Fruit fly (Drosophila melanogaster) whole organism, embryonic: Measurements from ENCODE around the gene Son.

Experiments used
- CG11247 ChIP-seq: fragments of 200-800 bp; sonication (Bioruptor generic); IDR thresholded peaks from 2 replicates; pipeline ENCODE4 v1.3.6; 2022; ENCODE audit warnings: missing biosample characterization, missing genetic modification characterization
- CG14965 ChIP-seq: fragments of 200-800 bp; sonication (Bioruptor generic); optimal IDR thresholded peaks from 2 replicates; lab custom pipeline; 2016; ENCODE audit warnings: missing biosample characterization, missing genetic modification characterization, borderline replicate concordance
- CG1603 ChIP-seq: fragments of 200-800 bp; sonication (Bioruptor generic); optimal IDR thresholded peaks from 2 replicates; lab custom pipeline; 2019; ENCODE audit warnings: missing biosample characterization, mild to moderate bottlenecking, missing genetic modification characterization, moderate library complexity
- CG17186 ChIP-seq: fragments of 200-800 bp; sonication (Bioruptor generic); optimal IDR thresholded peaks from 3 replicates; lab custom pipeline; 2017; ENCODE audit warnings: missing biosample characterization, missing genetic modification reagents, missing genetic modification characterization
- CG17568 ChIP-seq: fragments of 200-800 bp; sonication (Bioruptor generic); optimal IDR thresholded peaks from 2 replicates; lab custom pipeline; 2018; ENCODE audit warnings: missing biosample characterization, mild to moderate bottlenecking, missing genetic modification characterization, moderate library complexity
- CG17802 ChIP-seq: fragments of 200-800 bp; sonication (Bioruptor generic); optimal IDR thresholded peaks from 2 replicates; lab custom pipeline; 2018; ENCODE audit warnings: missing biosample characterization, mild to moderate bottlenecking, missing genetic modification characterization, moderate library complexity
- CG17912 ChIP-seq: fragments of 200-800 bp; sonication (Bioruptor generic); optimal IDR thresholded peaks from 2 replicates; lab custom pipeline; 2018; ENCODE audit warnings: missing biosample characterization, mild to moderate bottlenecking, missing genetic modification characterization
- CG18764 ChIP-seq: fragments of 200-800 bp; sonication (Bioruptor generic); optimal IDR thresholded peaks from 3 replicates; lab custom pipeline; 2016; ENCODE audit warnings: missing biosample characterization, missing genetic modification characterization
- CG30020 ChIP-seq: fragments of 200-800 bp; optimal IDR thresholded peaks from 2 replicates; lab custom pipeline; 2019; ENCODE audit warnings: missing biosample characterization, mild to moderate bottlenecking, missing genetic modification characterization, moderate library complexity
- CG3065 ChIP-seq: fragments of 200-800 bp; sonication (Bioruptor generic); optimal IDR thresholded peaks from 2 replicates; lab custom pipeline; 2016; ENCODE audit warnings: missing biosample characterization, missing genetic modification characterization
- CG34422 ChIP-seq: fragments of 200-800 bp; sonication (Bioruptor generic); IDR thresholded peaks from 3 replicates; pipeline ENCODE4 v1.3.6; 2022; ENCODE audit warnings: missing biosample characterization, missing genetic modification characterization
- CG5953 ChIP-seq: fragments of 200-800 bp; sonication (Bioruptor generic); IDR thresholded peaks from 2 replicates; pipeline ENCODE4 v1.3.6; 2022; ENCODE audit warnings: missing biosample characterization, missing genetic modification characterization
- CG6254 ChIP-seq: fragments of 200-800 bp; sonication (Bioruptor generic); optimal IDR thresholded peaks from 3 replicates; lab custom pipeline; 2017; ENCODE audit warnings: mild to moderate bottlenecking, missing biosample characterization, missing genetic modification reagents, missing genetic modification characterization
- CG6689 ChIP-seq: fragments of 200-800 bp; sonication (Bioruptor generic); IDR thresholded peaks from 2 replicates; pipeline ENCODE4 v1.3.6; 2022; ENCODE audit warnings: missing biosample characterization, missing genetic modification characterization
- CG6765 ChIP-seq: fragments of 200-800 bp; sonication (Bioruptor generic); optimal IDR thresholded peaks from 3 replicates; lab custom pipeline; 2017; ENCODE audit warnings: missing biosample characterization, mild to moderate bottlenecking, missing genetic modification characterization
- CG7963 ChIP-seq: fragments of 200-800 bp; sonication (Bioruptor generic); IDR thresholded peaks from 3 replicates; pipeline ENCODE4 v1.3.6; 2022; ENCODE audit warnings: missing biosample characterization, missing genetic modification characterization; ENCODE audit not compliant: partially characterized antibody
- CG9817 ChIP-seq: fragments of 200-800 bp; sonication (Bioruptor generic); optimal IDR thresholded peaks from 2 replicates; lab custom pipeline; 2018; ENCODE audit warnings: missing biosample characterization, mild to moderate bottlenecking, missing genetic modification characterization, moderate library complexity
- ERR ChIP-seq: fragments of 200-800 bp; sonication (Bioruptor generic); optimal IDR thresholded peaks from 2 replicates; lab custom pipeline; 2016; ENCODE audit warnings: missing biosample characterization, missing genetic modification characterization
- Hr78 ChIP-seq, 2 experiments: fragments of 200-800 bp in 1 of 2; fragments of >200 bp in 1 of 2; sonication (Bioruptor generic) in 1 of 2; optimal IDR thresholded peaks; 2 replicates each; lab custom pipeline; 2017 to 2019; ENCODE audit warnings: missing biosample characterization in 2 of 2, missing genetic modification characterization in 2 of 2, mild to moderate bottlenecking in 1 of 2, moderate library complexity in 1 of 2
- Mes4 ChIP-seq: fragments of 200-800 bp; sonication (Bioruptor generic); optimal IDR thresholded peaks from 2 replicates; lab custom pipeline; 2016; ENCODE audit warnings: missing biosample characterization, missing genetic modification characterization
- TFAM ChIP-seq: fragments of 200-800 bp; sonication (Bioruptor generic); optimal IDR thresholded peaks from 2 replicates; lab custom pipeline; 2017; ENCODE audit warnings: missing biosample characterization, missing genetic modification characterization, inconsistent platforms
- YL-1 ChIP-seq: fragments of 200-800 bp; sonication (Bioruptor generic); optimal IDR thresholded peaks from 3 replicates; lab custom pipeline; 2017; ENCODE audit warnings: missing biosample characterization, mild to moderate bottlenecking, missing genetic modification characterization
- bcd ChIP-seq: fragments of 200-800 bp; sonication (Bioruptor generic); optimal IDR thresholded peaks from 2 replicates; lab custom pipeline; 2017; ENCODE audit warnings: missing biosample characterization, mild to moderate bottlenecking, missing genetic modification characterization
- cas ChIP-seq: fragments of 200-800 bp; sonication (Bioruptor generic); IDR thresholded peaks from 2 replicates; pipeline ENCODE4 v1.3.6; 2022; ENCODE audit warnings: missing biosample characterization, missing genetic modification characterization
- dan ChIP-seq: fragments of 200-800 bp; sonication (Bioruptor generic); IDR thresholded peaks from 2 replicates; pipeline ENCODE4 v1.3.6; 2022; ENCODE audit warnings: missing biosample characterization, missing genetic modification characterization
- eve ChIP-seq, 2 experiments: fragments of >200 bp; optimal IDR thresholded peaks; 2 replicates each; lab custom pipeline; 2017; ENCODE audit warnings: missing biosample characterization in 2 of 2, missing genetic modification characterization in 2 of 2
- eyg ChIP-seq: fragments of 200-800 bp; sonication (Bioruptor generic); optimal IDR thresholded peaks from 3 replicates; lab custom pipeline; 2016; ENCODE audit warnings: missing biosample characterization, missing genetic modification characterization
- gce ChIP-seq: fragments of 200-800 bp; sonication (Bioruptor generic); IDR thresholded peaks from 3 replicates; pipeline ENCODE4 v1.3.6; 2022; ENCODE audit warnings: missing biosample characterization, missing genetic modification characterization
- grau ChIP-seq: fragments of 200-800 bp; optimal IDR thresholded peaks from 3 replicates; lab custom pipeline; 2019; ENCODE audit warnings: missing biosample characterization, mild to moderate bottlenecking, missing genetic modification characterization, moderate library complexity
- hth ChIP-seq: fragments of >200 bp; optimal IDR thresholded peaks from 2 replicates; lab custom pipeline; 2017; ENCODE audit warnings: inconsistent platforms
- kni ChIP-seq: fragments of 200-800 bp; sonication (Bioruptor generic); optimal IDR thresholded peaks from 3 replicates; lab custom pipeline; 2017; ENCODE audit warnings: mild to moderate bottlenecking, missing biosample characterization, missing genetic modification reagents, missing genetic modification characterization
- lov ChIP-seq, 2 experiments: fragments of 200-800 bp in 1 of 2; fragments of >200 bp in 1 of 2; sonication (Bioruptor generic) in 1 of 2; IDR thresholded peaks in 1 of 2; optimal IDR thresholded peaks in 1 of 2; 2 replicates in 1 of 2; 3 replicates in 1 of 2; pipeline versions ENCODE4 v1.3.6 to Lab custom; 2017 to 2022; ENCODE audit warnings: missing biosample characterization in 1 of 2, missing genetic modification characterization in 1 of 2
- nerfin-2 ChIP-seq: fragments of 200-800 bp; sonication (Bioruptor generic); IDR thresholded peaks from 2 replicates; pipeline ENCODE4 v1.3.6; 2022; ENCODE audit warnings: missing biosample characterization, missing genetic modification characterization; ENCODE audit not compliant: partially characterized antibody
- oc ChIP-seq: fragments of 200-800 bp; sonication (Bioruptor generic); optimal IDR thresholded peaks from 2 replicates; lab custom pipeline; 2018; ENCODE audit warnings: missing biosample characterization, mild to moderate bottlenecking, missing genetic modification characterization, moderate library complexity
- org-1 ChIP-seq: fragments of 200-800 bp; sonication (Bioruptor generic); optimal IDR thresholded peaks from 2 replicates; lab custom pipeline; 2017; ENCODE audit warnings: missing biosample characterization, missing genetic modification characterization
- pb ChIP-seq: fragments of 200-800 bp; sonication (Bioruptor generic); optimal IDR thresholded peaks from 3 replicates; lab custom pipeline; 2016; ENCODE audit warnings: missing biosample characterization, missing genetic modification characterization
- peb ChIP-seq: fragments of 200-800 bp; sonication (Bioruptor generic); IDR thresholded peaks from 2 replicates; pipeline ENCODE4 v1.3.6; 2022; ENCODE audit warnings: missing biosample characterization, missing genetic modification characterization
- pfk ChIP-seq: fragments of 200-800 bp; sonication (Bioruptor generic); optimal IDR thresholded peaks from 2 replicates; lab custom pipeline; 2018; ENCODE audit warnings: missing biosample characterization, mild to moderate bottlenecking, missing genetic modification characterization, moderate library complexity
- pho ChIP-seq: fragments of 200-800 bp; sonication (Bioruptor generic); optimal IDR thresholded peaks from 2 replicates; lab custom pipeline; 2016; ENCODE audit warnings: missing biosample characterization, missing genetic modification characterization
- prd ChIP-seq, 3 experiments: fragments of >200 bp in 2 of 3; fragments of 200-800 bp in 1 of 3; sonication (Bioruptor generic) in 1 of 3; optimal IDR thresholded peaks in 2 of 3; IDR thresholded peaks in 1 of 3; 2 replicates in 2 of 3; 3 replicates in 1 of 3; pipeline versions ENCODE4 v1.3.6 to Lab custom; 2017 to 2022; ENCODE audit warnings: missing biosample characterization in 1 of 3, missing genetic modification characterization in 1 of 3
- psq ChIP-seq: fragments of 200-800 bp; sonication (Bioruptor generic); optimal IDR thresholded peaks from 2 replicates; lab custom pipeline; 2017; ENCODE audit warnings: missing biosample characterization, missing genetic modification characterization
- schlank ChIP-seq: fragments of 200-800 bp; sonication (Bioruptor generic); optimal IDR thresholded peaks from 2 replicates; lab custom pipeline; 2018; ENCODE audit warnings: missing biosample characterization, mild to moderate bottlenecking, missing genetic modification characterization
- sens ChIP-seq: fragments of 200-800 bp; sonication (Bioruptor generic); peaks from one replicate; lab custom pipeline; 2016; ENCODE audit warnings: missing biosample characterization, missing genetic modification characterization
- slbo ChIP-seq: fragments of 200-800 bp; sonication (Bioruptor generic); IDR thresholded peaks from 2 replicates; pipeline ENCODE4 v1.3.6; 2022; ENCODE audit warnings: missing biosample characterization, missing genetic modification characterization
- sqz ChIP-seq: fragments of 200-800 bp; sonication (Bioruptor generic); optimal IDR thresholded peaks from 3 replicates; lab custom pipeline; 2018; ENCODE audit warnings: missing biosample characterization, mild to moderate bottlenecking, missing genetic modification characterization
- toy ChIP-seq: fragments of 200-800 bp; sonication (Bioruptor generic); IDR thresholded peaks from 2 replicates; pipeline ENCODE4 v1.3.6; 2022; ENCODE audit warnings: missing biosample characterization, missing genetic modification characterization
- unc-4 ChIP-seq: fragments of 200-800 bp; sonication (Bioruptor generic); IDR thresholded peaks from 2 replicates; pipeline ENCODE4 v1.3.6; 2022; ENCODE audit warnings: missing biosample characterization, missing genetic modification characterization; ENCODE audit not compliant: partially characterized antibody
- wor ChIP-seq: fragments of 200-800 bp; sonication (Bioruptor generic); IDR thresholded peaks from 2 replicates; pipeline ENCODE4 v1.3.6; 2022; ENCODE audit warnings: missing biosample characterization, missing genetic modification characterization
- z ChIP-seq: fragments of 200-800 bp; sonication (Bioruptor generic); IDR thresholded peaks from 3 replicates; pipeline ENCODE4 v1.3.6; 2022; ENCODE audit warnings: missing biosample characterization, missing genetic modification characterization

Son gene

dm6 chr3R:9555334-9555974, 22.4 kb upstream of the Son start, which contains the start of the genes CG9386 and BckdhA (continued):
- TF ChIP-seq slbo (peak; percentile 71), CG1603 (no peak), CG17802 (tag; lab: Kevin White, UChicago) (no peak), CG7963 (no peak), lov (optimal IDR thresholded peaks at IDR 0.05; lab: Kevin White, UChicago) (no peak), lov (GFP tag; IDR thresholded peaks at IDR 0.05; lab: Robert Waterston, UW) (no peak), psq (GFP tag; lab: Kevin White, UChicago) (no peak), CG9817 (tag; lab: Kevin White, UChicago) (peak; percentile 63), CG5953 (GFP tag; lab: Robert Waterston, UW) (no peak), unc-4 (GFP tag; lab: Robert Waterston, UW) (peak; percentile 73), pfk (GFP tag; lab: Kevin White, UChicago) (no peak), toy (GFP tag; lab: Robert Waterston, UW) (no peak), CG3065 (no peak), kni (no peak), CG30020 (tag; lab: Kevin White, UChicago) (peak; percentile 26), cas (no peak), peb (GFP tag; lab: Robert Waterston, UW) (0 out of 2 replicates have a peak, but pooled peaks have one; percentile 38), schlank (tag; lab: Kevin White, UChicago) (no peak), z (GFP tag; lab: Robert Waterston, UW) (no peak), CG18764 (GFP tag; lab: Kevin White, UChicago) (peak; percentile 16), grau (tag; lab: Kevin White, UChicago) (peak; percentile 56), sens (GFP tag; lab: Kevin White, UChicago) (peak; percentile 71), eve (GFP tag; optimal IDR thresholded peaks at IDR 0.05; lab: Kevin White, UChicago) (no peak), YL-1 (GFP tag; lab: Kevin White, UChicago) (peak; percentile 62), hth (lab: Kevin White, UChicago) (no peak), gce (GFP tag; lab: Robert Waterston, UW) (no peak), CG11247 (GFP tag; lab: Robert Waterston, UW) (peak; percentile 66), eyg (no peak), dan (GFP tag; lab: Robert Waterston, UW) (no peak), CG34422 (GFP tag; lab: Robert Waterston, UW) (no peak), CG17912 (no peak), CG6765 (GFP tag; lab: Kevin White, UChicago) (peak; percentile 27), prd (optimal IDR thresholded peaks at IDR 0.05; lab: Kevin White, UChicago) (no peak), prd (GFP tag; IDR thresholded peaks at IDR 0.05; lab: Robert Waterston, UW) (peak; percentile 59; the same call in 2 of the 3 replicates), Hr78 (GFP tag; optimal IDR thresholded peaks at IDR 0.05; lab: Kevin White, UChicago) (no peak), TFAM (no peak), sqz (GFP tag; lab: Kevin White, UChicago) (no peak), CG17186 (peak; percentile 52), CG6254 (GFP tag; lab: Kevin White, UChicago) (no peak), bcd (GFP tag; lab: Kevin White, UChicago) (peak; percentile 21), CG6689 (GFP tag; lab: Robert Waterston, UW) (peak; percentile 95), oc (tag; lab: Kevin White, UChicago) (no peak), pho (peak; percentile 53), nerfin-2 (peak; percentile 60; the same call in 1 of the 2 replicates), ERR (GFP tag; lab: Kevin White, UChicago) (no peak), CG14965 (GFP tag; lab: Kevin White, UChicago) (no peak), CG17568 (GFP tag; lab: Kevin White, UChicago) (no peak), Mes4 (no peak), org-1 (GFP tag; lab: Kevin White, UChicago) (no peak), wor (GFP tag; lab: Robert Waterston, UW) (no peak), pb (GFP tag; lab: Kevin White, UChicago) (no peak)
